Fruit fly (Drosophila melanogaster) whole organism, prepupa: ENCODE data around the gene Ssdp.

Source experiments
- Blimp-1 ChIP-seq: fragments of 200-800 bp; sonication (Bioruptor generic); optimal IDR thresholded peaks from 3 replicates; lab custom pipeline; 2017; ENCODE audit warnings: missing biosample characterization, missing genetic modification characterization, mild to moderate bottlenecking, moderate library complexity, missing genetic modification reagents
- CG10631 ChIP-seq: fragments of 200-800 bp; sonication (Bioruptor generic); optimal IDR thresholded peaks from 2 replicates; lab custom pipeline; 2016; ENCODE audit warnings: missing biosample characterization, missing genetic modification characterization
- CG10669 ChIP-seq: fragments of 200-800 bp; sonication (Bioruptor generic); optimal IDR thresholded peaks from 3 replicates; lab custom pipeline; 2018; ENCODE audit warnings: missing biosample characterization, mild to moderate bottlenecking, missing genetic modification characterization, moderate library complexity
- CG11294 ChIP-seq: fragments of 200-800 bp; sonication (Bioruptor generic); IDR thresholded peaks from 2 replicates; pipeline ENCODE4 v1.3.6; 2022; ENCODE audit warnings: missing biosample characterization, missing genetic modification characterization
- CG11762 ChIP-seq: fragments of 200-800 bp; sonication (Bioruptor generic); optimal IDR thresholded peaks from 3 replicates; lab custom pipeline; 2016; ENCODE audit warnings: missing biosample characterization, missing genetic modification characterization; ENCODE audit not compliant: insufficient read depth
- CG11902 ChIP-seq: fragments of 200-800 bp; sonication (Bioruptor generic); optimal IDR thresholded peaks from 3 replicates; lab custom pipeline; 2016; ENCODE audit warnings: missing biosample characterization, missing genetic modification characterization
- CG15336 ChIP-seq: fragments of 200-800 bp; sonication (Bioruptor generic); IDR thresholded peaks from 2 replicates; pipeline ENCODE4 v1.3.6; 2022; ENCODE audit warnings: missing biosample characterization, missing genetic modification characterization
- CG1621 ChIP-seq: fragments of 200-800 bp; sonication (Bioruptor generic); optimal IDR thresholded peaks from 3 replicates; lab custom pipeline; 2018; ENCODE audit warnings: missing biosample characterization, mild to moderate bottlenecking, missing genetic modification characterization
- CG3032 ChIP-seq: fragments of 200-800 bp; optimal IDR thresholded peaks from 2 replicates; lab custom pipeline; 2019; ENCODE audit warnings: missing biosample characterization, mild to moderate bottlenecking, missing genetic modification characterization, moderate library complexity
- CG31627 ChIP-seq: fragments of 200-800 bp; sonication (Bioruptor generic); optimal IDR thresholded peaks from 3 replicates; lab custom pipeline; 2016; ENCODE audit warnings: missing biosample characterization, missing genetic modification characterization
- CG32006 ChIP-seq: fragments of 200-800 bp; sonication (Bioruptor generic); optimal IDR thresholded peaks from 3 replicates; lab custom pipeline; 2017; ENCODE audit warnings: missing biosample characterization, mild to moderate bottlenecking, missing genetic modification characterization
- CG34406 ChIP-seq: fragments of 200-800 bp; sonication (Bioruptor generic); optimal IDR thresholded peaks from 3 replicates; lab custom pipeline; 2016; ENCODE audit warnings: missing biosample characterization, missing genetic modification characterization
- CG3919 ChIP-seq: fragments of 200-800 bp; sonication (Bioruptor generic); optimal IDR thresholded peaks from 3 replicates; lab custom pipeline; 2016; ENCODE audit warnings: missing biosample characterization, missing genetic modification characterization
- CG4318 ChIP-seq: fragments of 200-800 bp; sonication (Bioruptor generic); optimal IDR thresholded peaks from 3 replicates; lab custom pipeline; 2017; ENCODE audit warnings: missing biosample characterization, mild to moderate bottlenecking, missing genetic modification characterization
- CG6276 ChIP-seq: fragments of 200-800 bp; sonication (Bioruptor generic); optimal IDR thresholded peaks from 2 replicates; lab custom pipeline; 2017; ENCODE audit warnings: missing biosample characterization, mild to moderate bottlenecking, missing genetic modification characterization
- CG6792 ChIP-seq: fragments of 200-800 bp; sonication (Bioruptor generic); optimal IDR thresholded peaks from 3 replicates; lab custom pipeline; 2016; ENCODE audit warnings: missing biosample characterization, missing genetic modification characterization
- CG6854 ChIP-seq: fragments of 200-800 bp; sonication (Bioruptor generic); optimal IDR thresholded peaks from 2 replicates; lab custom pipeline; 2017; ENCODE audit warnings: missing biosample characterization, mild to moderate bottlenecking, missing genetic modification characterization
- CG7368 ChIP-seq: fragments of 200-800 bp; sonication (Bioruptor generic); optimal IDR thresholded peaks from 3 replicates; lab custom pipeline; 2016; ENCODE audit warnings: missing biosample characterization, missing genetic modification characterization
- CG8319 ChIP-seq: fragments of 200-800 bp; sonication (Bioruptor generic); optimal IDR thresholded peaks from 3 replicates; lab custom pipeline; 2016; ENCODE audit warnings: missing biosample characterization, missing genetic modification characterization
- CG8632 ChIP-seq: fragments of 200-800 bp; sonication (Bioruptor generic); optimal IDR thresholded peaks from 3 replicates; lab custom pipeline; 2016; ENCODE audit warnings: missing biosample characterization, missing genetic modification characterization
- CG9139 ChIP-seq: fragments of 200-800 bp; sonication (Bioruptor generic); optimal IDR thresholded peaks from 3 replicates; lab custom pipeline; 2017; ENCODE audit warnings: missing biosample characterization, mild to moderate bottlenecking, missing genetic modification characterization
- Eip75B ChIP-seq: fragments of 200-800 bp; sonication (Bioruptor generic); optimal IDR thresholded peaks from 3 replicates; lab custom pipeline; 2016; ENCODE audit warnings: missing biosample characterization, missing genetic modification characterization
- Eip78C ChIP-seq: fragments of 200-800 bp; sonication (Bioruptor generic); peaks from one replicate; lab custom pipeline; 2016; ENCODE audit warnings: missing biosample characterization, missing genetic modification characterization
- Eip93F ChIP-seq: fragments of 200-800 bp; sonication (Bioruptor generic); optimal IDR thresholded peaks from 2 replicates; lab custom pipeline; 2016; ENCODE audit warnings: missing biosample characterization, mild to moderate bottlenecking, missing genetic modification characterization
- Ets21C ChIP-seq: fragments of 200-800 bp; sonication (Bioruptor generic); optimal IDR thresholded peaks from 3 replicates; lab custom pipeline; 2016; ENCODE audit warnings: missing biosample characterization, missing genetic modification characterization
- Ets96B ChIP-seq: fragments of 200-800 bp; optimal IDR thresholded peaks from 2 replicates; lab custom pipeline; 2019; ENCODE audit warnings: missing biosample characterization, mild to moderate bottlenecking, missing genetic modification characterization, moderate library complexity
- Gug ChIP-seq: fragments of 200-800 bp; sonication (Bioruptor generic); IDR thresholded peaks from 2 replicates; pipeline ENCODE4 v1.3.6; 2022; ENCODE audit warnings: missing biosample characterization, missing genetic modification characterization
- Hr38 ChIP-seq: sonication (Bioruptor generic); optimal IDR thresholded peaks from 2 replicates; lab custom pipeline; 2016; ENCODE audit warnings: missing biosample characterization, missing genetic modification characterization
- Hr4 ChIP-seq: fragments of 200-800 bp; sonication (Bioruptor generic); optimal IDR thresholded peaks from 3 replicates; lab custom pipeline; 2016; ENCODE audit warnings: missing biosample characterization, missing genetic modification characterization
- Lpt ChIP-seq: fragments of 200-800 bp; sonication (Bioruptor generic); optimal IDR thresholded peaks from 3 replicates; lab custom pipeline; 2016; ENCODE audit warnings: missing biosample characterization, missing genetic modification characterization
- Met ChIP-seq: fragments of 200-800 bp; sonication (Bioruptor generic); optimal IDR thresholded peaks from 3 replicates; lab custom pipeline; 2016; ENCODE audit warnings: missing biosample characterization, missing genetic modification characterization
- OdsH ChIP-seq: fragments of 200-800 bp; sonication (Bioruptor generic); optimal IDR thresholded peaks from 3 replicates; lab custom pipeline; 2016; ENCODE audit warnings: missing biosample characterization, missing genetic modification characterization
- Sox102F ChIP-seq: fragments of 200-800 bp; sonication (Bioruptor generic); optimal IDR thresholded peaks from 2 replicates; lab custom pipeline; 2016; ENCODE audit warnings: missing biosample characterization, mild to moderate bottlenecking, missing genetic modification characterization
- Sox14 ChIP-seq: fragments of 200-800 bp; sonication (Bioruptor generic); optimal IDR thresholded peaks from 3 replicates; lab custom pipeline; 2016; ENCODE audit warnings: missing biosample characterization, missing genetic modification characterization
- Sox15 ChIP-seq: fragments of 200-800 bp; sonication (Bioruptor generic); optimal IDR thresholded peaks from 3 replicates; lab custom pipeline; 2016; ENCODE audit warnings: missing biosample characterization, missing genetic modification characterization
- achi ChIP-seq: fragments of 200-800 bp; sonication (Bioruptor generic); optimal IDR thresholded peaks from 3 replicates; lab custom pipeline; 2016; ENCODE audit warnings: missing biosample characterization, missing genetic modification characterization
- acj6 ChIP-seq: fragments of 200-800 bp; sonication (Bioruptor generic); optimal IDR thresholded peaks from 3 replicates; lab custom pipeline; 2016; ENCODE audit warnings: missing biosample characterization, missing genetic modification characterization
- cyc ChIP-seq: fragments of 200-800 bp; sonication (Bioruptor generic); optimal IDR thresholded peaks from 3 replicates; lab custom pipeline; 2016; ENCODE audit warnings: missing biosample characterization, missing genetic modification characterization
- dac ChIP-seq: fragments of 200-800 bp; sonication (Bioruptor generic); optimal IDR thresholded peaks from 2 replicates; lab custom pipeline; 2017; ENCODE audit warnings: missing biosample characterization, mild to moderate bottlenecking, missing genetic modification characterization
- dsx ChIP-seq: fragments of 200-800 bp; optimal IDR thresholded peaks from 3 replicates; lab custom pipeline; 2019; ENCODE audit warnings: missing biosample characterization, mild to moderate bottlenecking, missing genetic modification characterization, moderate library complexity; ENCODE audit not compliant: poor library complexity, severe bottlenecking
- eg ChIP-seq: fragments of 200-800 bp; sonication (Bioruptor generic); IDR thresholded peaks from 3 replicates; pipeline ENCODE4 v1.3.6; 2022; ENCODE audit warnings: missing biosample characterization, missing genetic modification characterization
- esn ChIP-seq: fragments of 200-800 bp; sonication (Bioruptor generic); optimal IDR thresholded peaks from 2 replicates; lab custom pipeline; 2016; ENCODE audit warnings: missing biosample characterization, mild to moderate bottlenecking, missing genetic modification characterization, moderate library complexity
- fd85E ChIP-seq: fragments of 200-800 bp; sonication (Bioruptor generic); optimal IDR thresholded peaks from 3 replicates; lab custom pipeline; 2016; ENCODE audit warnings: missing biosample characterization, missing genetic modification characterization
- fkh ChIP-seq: fragments of 200-800 bp; sonication (Bioruptor generic); optimal IDR thresholded peaks from 3 replicates; lab custom pipeline; 2017; ENCODE audit warnings: missing biosample characterization, mild to moderate bottlenecking, missing genetic modification characterization, moderate library complexity
- lz ChIP-seq: fragments of 200-800 bp; sonication (Bioruptor generic); optimal IDR thresholded peaks from 3 replicates; lab custom pipeline; 2016; ENCODE audit warnings: missing biosample characterization, missing genetic modification characterization
- net ChIP-seq: fragments of 200-800 bp; sonication (Bioruptor generic); optimal IDR thresholded peaks from 3 replicates; lab custom pipeline; 2016; ENCODE audit warnings: missing biosample characterization, missing genetic modification characterization
- pdm3 ChIP-seq: fragments of 200-800 bp; sonication (Bioruptor generic); optimal IDR thresholded peaks from 3 replicates; lab custom pipeline; 2016; ENCODE audit warnings: missing biosample characterization, missing genetic modification characterization
- salr ChIP-seq, 2 experiments: fragments of 200-800 bp; sonication (Bioruptor generic); optimal IDR thresholded peaks; 3 replicates each; lab custom pipeline; 2016 to 2018; ENCODE audit warnings: missing biosample characterization in 2 of 2, missing genetic modification characterization in 2 of 2, mild to moderate bottlenecking in 1 of 2
- ss ChIP-seq, 2 experiments: fragments of 200-800 bp; sonication (Bioruptor generic); optimal IDR thresholded peaks; 2 replicates in 1 of 2; 3 replicates in 1 of 2; lab custom pipeline; 2017 to 2018; ENCODE audit warnings: mild to moderate bottlenecking in 2 of 2, missing biosample characterization in 2 of 2, missing genetic modification characterization in 2 of 2, moderate library complexity in 1 of 2
- svp ChIP-seq: fragments of 200-800 bp; sonication (Bioruptor generic); peaks from one replicate; lab custom pipeline; 2016; ENCODE audit warnings: missing biosample characterization, missing genetic modification characterization
- topi ChIP-seq: fragments of 200-800 bp; sonication (Bioruptor generic); optimal IDR thresholded peaks from 3 replicates; lab custom pipeline; 2016; ENCODE audit warnings: missing biosample characterization, missing genetic modification characterization
- vri ChIP-seq: fragments of 200-800 bp; sonication (Bioruptor generic); optimal IDR thresholded peaks from 3 replicates; lab custom pipeline; 2016; ENCODE audit warnings: missing biosample characterization, mild to moderate bottlenecking, missing genetic modification characterization

The Ssdp gene

dm6 chr3R:18243718-18244170 lies 44.3 kb upstream of the Ssdp start:
- peak; percentile 56 for TF ChIP-seq achi (GFP tag; lab: Kevin White, UChicago)
- TF ChIP-seq vri (GFP tag; lab: Kevin White, UChicago) = peak; percentile 16
- no peak for TF ChIP-seq CG11762 (GFP tag; lab: Kevin White, UChicago)
- peak; percentile 44 for TF ChIP-seq esn (GFP tag; lab: Kevin White, UChicago)
- no peak for TF ChIP-seq Sox14 (GFP tag; lab: Kevin White, UChicago)
- TF ChIP-seq Ets21C (GFP tag; lab: Kevin White, UChicago) = no peak
- TF ChIP-seq Met (GFP tag; lab: Kevin White, UChicago) = peak; percentile 53
- peak; percentile 5 for TF ChIP-seq CG3032
- TF ChIP-seq topi = peak; percentile 43
- TF ChIP-seq CG8632 (GFP tag; lab: Kevin White, UChicago) = peak; percentile 32
- TF ChIP-seq Eip78C (GFP tag; lab: Kevin White, UChicago) = peak; percentile 54
- no peak for TF ChIP-seq net (GFP tag; lab: Kevin White, UChicago)
- TF ChIP-seq fkh = no peak
- peak; percentile 29 for TF ChIP-seq Sox102F (GFP tag; lab: Kevin White, UChicago)
- TF ChIP-seq eg (GFP tag; lab: Robert Waterston, UW) = peak; percentile 47; the same call in 1 of the 3 replicates
- TF ChIP-seq CG11294 (GFP tag; lab: Robert Waterston, UW) = no peak
- TF ChIP-seq CG10669 (GFP tag; lab: Kevin White, UChicago) = peak; percentile 31
- TF ChIP-seq CG3919 (GFP tag; lab: Kevin White, UChicago) = peak; percentile 41
- no peak for TF ChIP-seq dsx
- TF ChIP-seq OdsH (GFP tag; lab: Kevin White, UChicago) = peak; percentile 41
- peak; percentile 14 for TF ChIP-seq Eip75B (GFP tag; lab: Kevin White, UChicago)
- peak; percentile 28; the same call in 1 of the 2 replicates for TF ChIP-seq CG15336
- peak; percentile 15 for TF ChIP-seq CG6276 (GFP tag; lab: Kevin White, UChicago)
- no peak for TF ChIP-seq CG6854 (GFP tag; lab: Kevin White, UChicago)
- TF ChIP-seq CG34406 (GFP tag; lab: Kevin White, UChicago) = peak; percentile 10
- TF ChIP-seq acj6 (GFP tag; lab: Kevin White, UChicago) = peak; percentile 3
- peak; percentile 30 for TF ChIP-seq Hr4 (GFP tag; lab: Kevin White, UChicago)
- peak; percentile 4 for TF ChIP-seq CG11902 (GFP tag; lab: Kevin White, UChicago)
- TF ChIP-seq CG9139 (GFP tag; lab: Kevin White, UChicago) = no peak
- TF ChIP-seq Gug = 0 out of 2 replicates have a peak, but pooled peaks have one; percentile 35
- peak; percentile 49 for TF ChIP-seq lz
- no peak for TF ChIP-seq Blimp-1 (GFP tag; lab: Kevin White, UChicago)
- no peak for TF ChIP-seq CG4318 (GFP tag; lab: Kevin White, UChicago)
- TF ChIP-seq CG10631 = peak; percentile 18
- TF ChIP-seq Hr38 (GFP tag; lab: Kevin White, UChicago) = no peak
- no peak for TF ChIP-seq Eip93F (GFP tag; lab: Kevin White, UChicago)
- TF ChIP-seq Sox15 = peak; percentile 30
- TF ChIP-seq Lpt = no peak
- TF ChIP-seq cyc (GFP tag; lab: Kevin White, UChicago) = no peak
- TF ChIP-seq CG7368 (GFP tag; lab: Kevin White, UChicago) = peak; percentile 31
- TF ChIP-seq CG31627 (GFP tag; lab: Kevin White, UChicago) = peak; percentile 47
- no peak for TF ChIP-seq salr (GFP tag; optimal IDR thresholded peaks at IDR 0.05; lab: Kevin White, UChicago)
- no peak for TF ChIP-seq svp (GFP tag; lab: Kevin White, UChicago)
- TF ChIP-seq CG1621 = no peak
- TF ChIP-seq Ets96B = peak; percentile 10
- TF ChIP-seq CG32006 (GFP tag; lab: Kevin White, UChicago) = no peak
- no peak for TF ChIP-seq ss (GFP tag; optimal IDR thresholded peaks at IDR 0.05; lab: Kevin White, UChicago)
- TF ChIP-seq fd85E (GFP tag; lab: Kevin White, UChicago) = no peak
- TF ChIP-seq pdm3 (GFP tag; lab: Kevin White, UChicago) = peak; percentile 40
- no peak for TF ChIP-seq CG6792 (GFP tag; lab: Kevin White, UChicago)
- TF ChIP-seq CG8319 (GFP tag; lab: Kevin White, UChicago) = no peak
- TF ChIP-seq dac = peak; percentile 11
